Fruit fly (Drosophila melanogaster): Measurements from ENCODE around the gene GckIII.
A peak's percentile ranks its signal among the peaks of the same experiment; 100 is the strongest.

Gene GckIII

dm6 chr3R:17077968-17078417 lies 7.3 kb upstream of the GckIII start (continued):
- TF ChIP-seq chm (GFP tag; IDR thresholded peaks at IDR 0.05) (no peak), Elba2 (GFP tag; optimal IDR thresholded peaks at IDR 0.05) (no peak), trh (GFP tag; optimal IDR thresholded peaks at IDR 0.05) (no peak), Taf1 (GFP tag; IDR thresholded peaks at IDR 0.05) (no peak), Meics (GFP tag; optimal IDR thresholded peaks at IDR 0.05) (no peak), gsb-n (tag; optimal IDR thresholded peaks at IDR 0.05) (no peak), CG17361 (GFP tag; IDR thresholded peaks at IDR 0.05) (no peak), Ravus (GFP tag; IDR thresholded peaks at IDR 0.05) (no peak), dati (GFP tag; IDR thresholded peaks at IDR 0.05) (no peak), CG34224 (GFP tag; IDR thresholded peaks at IDR 0.05; ENCODE audit: partially characterized antibody) (no peak), bcd (GFP tag; optimal IDR thresholded peaks at IDR 0.05) (no peak), CG16779 (GFP tag; IDR thresholded peaks at IDR 0.05) (no peak), grau (tag; optimal IDR thresholded peaks at IDR 0.05) (no peak), MBD-R2 (GFP tag; IDR thresholded peaks at IDR 0.05) (no peak; the same call in 1 of the 2 replicates), Sry-β (GFP tag; optimal IDR thresholded peaks at IDR 0.05) (no peak), CG10654 (GFP tag; optimal IDR thresholded peaks at IDR 0.05) (no peak), CG18599 (GFP tag; optimal IDR thresholded peaks at IDR 0.05) (no peak), pzg (GFP tag; optimal IDR thresholded peaks at IDR 0.05) (no peak), CG34376 (GFP tag; optimal IDR thresholded peaks at IDR 0.05) (peak; percentile 80), Med (GFP tag) (peak; percentile 88), tx (GFP tag; optimal IDR thresholded peaks at IDR 0.05) (no peak), h (optimal IDR thresholded peaks at IDR 0.05) (no peak), Dfd (GFP tag; optimal IDR thresholded peaks at IDR 0.05) (no peak), ase (GFP tag; IDR thresholded peaks at IDR 0.05) (no peak), Gsc (GFP tag; IDR thresholded peaks at IDR 0.05) (no peak), Hr39 (optimal IDR thresholded peaks at IDR 0.05) (no peak), CG2120 (GFP tag; optimal IDR thresholded peaks at IDR 0.05) (no peak), CG5953 (GFP tag; IDR thresholded peaks at IDR 0.05) (peak; percentile 3; the same call in 1 of the 2 replicates), CG8944 (GFP tag; optimal IDR thresholded peaks at IDR 0.05) (no peak), CG10462 (GFP tag; optimal IDR thresholded peaks at IDR 0.05) (no peak), CG9932 (GFP tag; IDR thresholded peaks at IDR 0.05) (peak; percentile 47), tin (GFP tag; optimal IDR thresholded peaks at IDR 0.05) (no peak), dysf (GFP tag; IDR thresholded peaks at IDR 0.05) (no peak), cas (GFP tag; IDR thresholded peaks at IDR 0.05) (no peak), so (GFP tag; IDR thresholded peaks at IDR 0.05) (peak; percentile 12; the same call in 1 of the 3 replicates), sens-2 (GFP tag; IDR thresholded peaks at IDR 0.05) (no peak), CG4730 (GFP tag; IDR thresholded peaks at IDR 0.05) (no peak), CG14441 (GFP tag; IDR thresholded peaks at IDR 0.05) (0 out of 2 replicates have a peak, but pooled peaks have one; percentile 9), croc (GFP tag; conservative IDR thresholded peaks at IDR 0.05) (no peak), Fer1 (GFP tag; optimal IDR thresholded peaks at IDR 0.05) (peak; percentile 24), CG8478 (optimal IDR thresholded peaks at IDR 0.05) (no peak), CG1602 (GFP tag; optimal IDR thresholded peaks at IDR 0.05) (no peak), zf30C (GFP tag; optimal IDR thresholded peaks at IDR 0.05) (no peak), phol (tag; optimal IDR thresholded peaks at IDR 0.05) (no peak), HLH3B (GFP tag; IDR thresholded peaks at IDR 0.05) (peak; percentile 43; the same call in 1 of the 2 replicates), CG13624 (GFP tag; optimal IDR thresholded peaks at IDR 0.05) (peak; percentile 27), sug (tag; optimal IDR thresholded peaks at IDR 0.05) (peak; percentile 90), CG2199 (GFP tag; IDR thresholded peaks at IDR 0.05) (peak; percentile 71; the same call in 1 of the 3 replicates), CG11085 (GFP tag; IDR thresholded peaks at IDR 0.05) (no peak), Max (GFP tag; optimal IDR thresholded peaks at IDR 0.05) (no peak), Dref (GFP tag; IDR thresholded peaks at IDR 0.05) (no peak), hbn (GFP tag; IDR thresholded peaks at IDR 0.05; ENCODE audit: partially characterized antibody) (no peak), CG9437 (GFP tag; optimal IDR thresholded peaks at IDR 0.05) (no peak), CG12236 (GFP tag; optimal IDR thresholded peaks at IDR 0.05) (no peak)
